Fruit fly (Drosophila melanogaster) whole organism, embryonic: ENCODE data around the gene CG43077.
A peak's percentile ranks its signal among the peaks of the same experiment; 100 is the strongest.

ENCODE experiments used
- B-H2 ChIP-seq: fragments of 200-800 bp; sonication (Bioruptor generic); optimal IDR thresholded peaks from 2 replicates; lab custom pipeline; 2018; ENCODE audit warnings: missing biosample characterization, mild to moderate bottlenecking, missing genetic modification characterization
- Blimp-1 ChIP-seq: fragments of 200-800 bp; sonication (Bioruptor generic); optimal IDR thresholded peaks from 3 replicates; lab custom pipeline; 2018; ENCODE audit warnings: missing biosample characterization, missing genetic modification characterization, mild to moderate bottlenecking, moderate library complexity, missing genetic modification reagents
- CG31441 ChIP-seq: fragments of 200-800 bp; sonication (Bioruptor generic); IDR thresholded peaks from 2 replicates; pipeline ENCODE4 v1.3.6; 2022; ENCODE audit warnings: missing biosample characterization, missing genetic modification characterization
- Sox102F ChIP-seq: fragments of 200-800 bp; sonication (Bioruptor generic); optimal IDR thresholded peaks from 2 replicates; lab custom pipeline; 2018; ENCODE audit warnings: missing biosample characterization, mild to moderate bottlenecking, missing genetic modification characterization, moderate library complexity
- ash1 ChIP-seq: fragments of 200-800 bp; sonication (Bioruptor generic); optimal IDR thresholded peaks from 2 replicates; lab custom pipeline; 2018; ENCODE audit warnings: missing biosample characterization, mild to moderate bottlenecking, missing genetic modification characterization
- ci ChIP-seq: fragments of 200-800 bp; sonication (Bioruptor generic); IDR thresholded peaks from 3 replicates; pipeline ENCODE4 v1.3.6; 2022; ENCODE audit warnings: missing biosample characterization, missing genetic modification characterization
- sc ChIP-seq, 3 experiments: fragments of >200 bp in 2 of 3; fragments of 200-800 bp in 1 of 3; sonication (Bioruptor generic) in 1 of 3; optimal IDR thresholded peaks; 2 replicates in 2 of 3; 3 replicates in 1 of 3; lab custom pipeline; 2017; ENCODE audit warnings: mild to moderate bottlenecking in 1 of 3, missing biosample characterization in 1 of 3, missing genetic modification characterization in 1 of 3, missing genetic modification reagents in 1 of 3

CG43077 gene

dm6 chrX:17021435-17021834, 46.9 kb downstream of the CG43077 start (continued):
- TF ChIP-seq B-H2 (GFP tag; lab: Kevin White, UChicago) (no peak), Blimp-1 (GFP tag; lab: Kevin White, UChicago) (peak; percentile 31), ash1 (GFP tag; lab: Kevin White, UChicago) (no peak), sc (optimal IDR thresholded peaks at IDR 0.05; lab: Kevin White, UChicago) (no peak), sc (GFP tag; optimal IDR thresholded peaks at IDR 0.05; lab: Kevin White, UChicago) (no peak), Sox102F (GFP tag; lab: Kevin White, UChicago) (peak; percentile 15), CG31441 (peak; percentile 28; the same call in 1 of the 2 replicates), ci (GFP tag; lab: Robert Waterston, UW) (peak; percentile 67; the same call in 2 of the 3 replicates)
